Fruit fly (Drosophila melanogaster): ENCODE data around the gene Eip75B.

Gene Eip75B

dm6 chr3L:17921462-17921861 lies 143.0 kb downstream of the Eip75B start:
- TF ChIP-seq psq (optimal IDR thresholded peaks at IDR 0.05) (no peak), Myc (optimal IDR thresholded peaks at IDR 0.05) (no peak), ttk (optimal IDR thresholded peaks at IDR 0.05) (no peak), insv (optimal IDR thresholded peaks at IDR 0.05) (no peak), h (optimal IDR thresholded peaks at IDR 0.05) (no peak), Sin3A (optimal IDR thresholded peaks at IDR 0.05) (no peak)

- no peak for TF ChIP-seq ttk (optimal IDR thresholded peaks at IDR 0.05)
- TF ChIP-seq psq (optimal IDR thresholded peaks at IDR 0.05), result no peak
- no peak for TF ChIP-seq h (optimal IDR thresholded peaks at IDR 0.05)
- TF ChIP-seq insv (optimal IDR thresholded peaks at IDR 0.05), result no peak
- TF ChIP-seq Sin3A (optimal IDR thresholded peaks at IDR 0.05), result no peak
- no peak for TF ChIP-seq Myc (optimal IDR thresholded peaks at IDR 0.05)
Observed at dm6 chr3L:17917687-17918434, 146.6 kb downstream of the Eip75B start.

- no peak for TF ChIP-seq Myc (optimal IDR thresholded peaks at IDR 0.05)
Observed at dm6 chr3L:17915792-17916540, 148.5 kb downstream of the Eip75B start.

dm6 chr3L:17913966-17914540 lies 150.4 kb downstream of the Eip75B start:
- TF ChIP-seq h (optimal IDR thresholded peaks at IDR 0.05), result no peak
- no peak for TF ChIP-seq Sin3A (optimal IDR thresholded peaks at IDR 0.05)
- TF ChIP-seq psq (optimal IDR thresholded peaks at IDR 0.05), result no peak
- no peak for TF ChIP-seq insv (optimal IDR thresholded peaks at IDR 0.05)
- TF ChIP-seq ttk (optimal IDR thresholded peaks at IDR 0.05), result no peak
- no peak for TF ChIP-seq Myc (optimal IDR thresholded peaks at IDR 0.05)

dm6 chr3L:17912972-17913763 lies 151.3 kb downstream of the Eip75B start:
- no peak for TF ChIP-seq h (optimal IDR thresholded peaks at IDR 0.05)
- TF ChIP-seq psq (optimal IDR thresholded peaks at IDR 0.05), result no peak
- TF ChIP-seq Myc (optimal IDR thresholded peaks at IDR 0.05), result no peak
- no peak for TF ChIP-seq ttk (optimal IDR thresholded peaks at IDR 0.05)
- no peak for TF ChIP-seq Sin3A (optimal IDR thresholded peaks at IDR 0.05)
- no peak for TF ChIP-seq insv (optimal IDR thresholded peaks at IDR 0.05)

dm6 chr3L:17912448-17912847 lies 152.0 kb downstream of the Eip75B start, which contains the start of gene CG5290:
TSS of gene CG5290 (minus strand) at chr3L:17912565.
- no peak for TF ChIP-seq psq (optimal IDR thresholded peaks at IDR 0.05)
- TF ChIP-seq insv (optimal IDR thresholded peaks at IDR 0.05), result no peak
- TF ChIP-seq Sin3A (optimal IDR thresholded peaks at IDR 0.05), result no peak
- no peak for TF ChIP-seq ttk (optimal IDR thresholded peaks at IDR 0.05)
- no peak for TF ChIP-seq Myc (optimal IDR thresholded peaks at IDR 0.05)
- no peak for TF ChIP-seq h (optimal IDR thresholded peaks at IDR 0.05)

dm6 chr3L:17907609-17908160 lies 156.8 kb downstream of the Eip75B start, which contains the start of the genes Prestin and Wdr92:
TSS of gene Prestin (minus strand) at chr3L:17907812.
TSS of gene Wdr92 (plus strand) at chr3L:17908143.
- TF ChIP-seq Sin3A (optimal IDR thresholded peaks at IDR 0.05) (no peak), ttk (optimal IDR thresholded peaks at IDR 0.05) (no peak), psq (optimal IDR thresholded peaks at IDR 0.05) (no peak), insv (optimal IDR thresholded peaks at IDR 0.05) (no peak), Myc (optimal IDR thresholded peaks at IDR 0.05) (no peak), h (optimal IDR thresholded peaks at IDR 0.05) (no peak)

dm6 chr3L:17905761-17906160 lies 158.7 kb downstream of the Eip75B start:
- no peak for TF ChIP-seq h (optimal IDR thresholded peaks at IDR 0.05)
- TF ChIP-seq Myc (optimal IDR thresholded peaks at IDR 0.05), result no peak
- no peak for TF ChIP-seq ttk (optimal IDR thresholded peaks at IDR 0.05)
- no peak for TF ChIP-seq Sin3A (optimal IDR thresholded peaks at IDR 0.05)
- TF ChIP-seq psq (optimal IDR thresholded peaks at IDR 0.05), result no peak
- TF ChIP-seq insv (optimal IDR thresholded peaks at IDR 0.05), result no peak

dm6 chr3L:17904593-17904992 lies 159.9 kb downstream of the Eip75B start:
- TF ChIP-seq h (optimal IDR thresholded peaks at IDR 0.05) (no peak), insv (optimal IDR thresholded peaks at IDR 0.05) (no peak), psq (optimal IDR thresholded peaks at IDR 0.05) (no peak), Myc (optimal IDR thresholded peaks at IDR 0.05) (no peak)

- TF ChIP-seq psq (optimal IDR thresholded peaks at IDR 0.05) (no peak), ttk (optimal IDR thresholded peaks at IDR 0.05) (no peak), h (optimal IDR thresholded peaks at IDR 0.05) (no peak), insv (optimal IDR thresholded peaks at IDR 0.05) (no peak), Myc (optimal IDR thresholded peaks at IDR 0.05) (no peak), Sin3A (optimal IDR thresholded peaks at IDR 0.05) (no peak)
Observed at dm6 chr3L:17903813-17904416, 160.6 kb downstream of the Eip75B start.

dm6 chr3L:17902621-17903020 lies 161.9 kb downstream of the Eip75B start:
- TF ChIP-seq ttk (optimal IDR thresholded peaks at IDR 0.05), result no peak
- TF ChIP-seq psq (optimal IDR thresholded peaks at IDR 0.05), result no peak
- TF ChIP-seq Myc (optimal IDR thresholded peaks at IDR 0.05), result no peak
- TF ChIP-seq Sin3A (optimal IDR thresholded peaks at IDR 0.05), result no peak
- TF ChIP-seq insv (optimal IDR thresholded peaks at IDR 0.05), result no peak
- TF ChIP-seq h (optimal IDR thresholded peaks at IDR 0.05), result no peak
